Worm (Caenorhabditis elegans) whole organism, late embryonic: ENCODE results near the gene T01B7.5.

Experiments
- C38D4.7 ChIP-seq: fragments of 200-800 bp; sonication (Bioruptor generic); optimal IDR thresholded peaks from 2 replicates; lab custom pipeline; 2018; ENCODE audit warnings: mild to moderate bottlenecking, missing genetic modification characterization, moderate library complexity, missing compliant biosample characterization
- F13H6.1 ChIP-seq: sonication (generic microtip); optimal IDR thresholded peaks from 2 replicates; lab custom pipeline; 2016; ENCODE audit warnings: missing genetic modification characterization, missing compliant biosample characterization
- K02D7.2 ChIP-seq: sonication (generic microtip); optimal IDR thresholded peaks from 2 replicates; lab custom pipeline; 2017; ENCODE audit warnings: mild to moderate bottlenecking, missing genetic modification characterization, missing compliant biosample characterization
- T23F11.4 ChIP-seq: fragments of 200-800 bp; sonication (Bioruptor generic); optimal IDR thresholded peaks from 2 replicates; lab custom pipeline; 2018; ENCODE audit warnings: mild to moderate bottlenecking, missing genetic modification characterization, missing compliant biosample characterization
- Y22D7AL.16 ChIP-seq: sonication (generic microtip); optimal IDR thresholded peaks from 2 replicates; lab custom pipeline; 2016; ENCODE audit warnings: missing genetic modification characterization, missing compliant biosample characterization
- ahr-1 ChIP-seq: sonication (generic microtip); optimal IDR thresholded peaks from 2 replicates; lab custom pipeline; 2016; ENCODE audit warnings: missing genetic modification characterization, missing compliant biosample characterization
- ceh-14 ChIP-seq: sonication (generic microtip); optimal IDR thresholded peaks from 2 replicates; lab custom pipeline; 2016; ENCODE audit warnings: missing genotype, missing genetic modification characterization, missing compliant biosample characterization
- ceh-18 ChIP-seq: sonication (generic microtip); optimal IDR thresholded peaks from 2 replicates; lab custom pipeline; 2016; ENCODE audit warnings: missing genetic modification characterization, missing compliant biosample characterization
- ceh-19 ChIP-seq: fragments of 200-800 bp; sonication (Bioruptor generic); optimal IDR thresholded peaks from 2 replicates; lab custom pipeline; 2018; ENCODE audit warnings: mild to moderate bottlenecking, missing genetic modification characterization, missing compliant biosample characterization
- ceh-2 ChIP-seq: sonication (generic microtip); optimal IDR thresholded peaks from 2 replicates; lab custom pipeline; 2016; ENCODE audit warnings: missing genotype, missing genetic modification characterization, missing compliant biosample characterization
- ceh-22 ChIP-seq: sonication (generic microtip); optimal IDR thresholded peaks from 2 replicates; lab custom pipeline; 2017; ENCODE audit warnings: missing biosample characterization, missing genetic modification characterization
- ceh-30 ChIP-seq: fragments of 150-350 bp; optimal IDR thresholded peaks from 2 replicates; lab custom pipeline; 2014; ENCODE audit warnings: missing biosample characterization, missing genetic modification characterization
- ceh-31 ChIP-seq: sonication (generic microtip); optimal IDR thresholded peaks from 2 replicates; lab custom pipeline; 2016; ENCODE audit warnings: missing genetic modification characterization, missing compliant biosample characterization
- ceh-34 ChIP-seq: sonication (generic microtip); optimal IDR thresholded peaks from 2 replicates; lab custom pipeline; 2016; ENCODE audit warnings: mild to moderate bottlenecking, missing genetic modification characterization, missing compliant biosample characterization
- ceh-45 ChIP-seq: fragments of 200-800 bp; sonication (Bioruptor generic); IDR thresholded peaks from 2 replicates; pipeline ENCODE4 v1.3.6; 2022; ENCODE audit warnings: missing genetic modification reagents, missing genetic modification characterization, missing compliant biosample characterization
- ceh-48 ChIP-seq: sonication (generic microtip); optimal IDR thresholded peaks from 2 replicates; lab custom pipeline; 2016; ENCODE audit warnings: missing genetic modification characterization, inconsistent platforms, missing compliant biosample characterization
- ceh-9 ChIP-seq: sonication (generic microtip); optimal IDR thresholded peaks from 2 replicates; lab custom pipeline; 2016; ENCODE audit warnings: mild to moderate bottlenecking, missing genetic modification characterization, inconsistent platforms, missing compliant biosample characterization
- dve-1 ChIP-seq: sonication (generic microtip); optimal IDR thresholded peaks from 2 replicates; lab custom pipeline; 2017; ENCODE audit warnings: antibody characterized with exemption, mild to moderate bottlenecking, missing genetic modification characterization, missing compliant biosample characterization
- elt-4 ChIP-seq: sonication (generic microtip); optimal IDR thresholded peaks from 2 replicates; lab custom pipeline; 2016; ENCODE audit warnings: missing genetic modification characterization, missing compliant biosample characterization
- fax-1 ChIP-seq: sonication (generic microtip); optimal IDR thresholded peaks from 2 replicates; lab custom pipeline; 2016; ENCODE audit warnings: missing genotype, missing genetic modification characterization, missing compliant biosample characterization
- fkh-6 ChIP-seq: sonication (generic microtip); optimal IDR thresholded peaks from 2 replicates; lab custom pipeline; 2016; ENCODE audit warnings: missing genetic modification characterization, missing compliant biosample characterization
- hlh-30 ChIP-seq: sonication (generic microtip); optimal IDR thresholded peaks from 2 replicates; lab custom pipeline; 2017; ENCODE audit warnings: antibody characterized with exemption, missing genetic modification characterization, missing compliant biosample characterization; ENCODE audit not compliant: insufficient read depth
- hlh-6 ChIP-seq: sonication (generic microtip); optimal IDR thresholded peaks from 2 replicates; lab custom pipeline; 2016; ENCODE audit warnings: missing genotype, missing genetic modification characterization, missing compliant biosample characterization
- hlh-8 ChIP-seq: sonication (generic microtip); optimal IDR thresholded peaks from 2 replicates; lab custom pipeline; 2016; ENCODE audit warnings: missing genotype, missing genetic modification characterization, missing compliant biosample characterization
- lim-6 ChIP-seq: sonication (generic microtip); optimal IDR thresholded peaks from 2 replicates; lab custom pipeline; 2016; ENCODE audit warnings: missing genetic modification characterization, missing compliant biosample characterization
- lin-11 ChIP-seq: fragments of 200-800 bp; sonication (Bioruptor generic); optimal IDR thresholded peaks from 2 replicates; lab custom pipeline; 2018; ENCODE audit warnings: mild to moderate bottlenecking, missing genetic modification characterization, missing compliant biosample characterization
- madf-2 ChIP-seq: sonication (generic microtip); optimal IDR thresholded peaks from 2 replicates; lab custom pipeline; 2017; ENCODE audit warnings: missing genetic modification characterization, missing compliant biosample characterization
- mec-3 ChIP-seq: sonication (generic microtip); optimal IDR thresholded peaks from 2 replicates; lab custom pipeline; 2016; ENCODE audit warnings: borderline replicate concordance, missing genetic modification characterization, missing compliant biosample characterization
- nhr-11 ChIP-seq: fragments of 150-350 bp; optimal IDR thresholded peaks from 2 replicates; lab custom pipeline; 2014; ENCODE audit warnings: missing biosample characterization, missing genetic modification characterization
- odd-2 ChIP-seq: sonication (generic microtip); optimal IDR thresholded peaks from 2 replicates; lab custom pipeline; 2017; ENCODE audit warnings: antibody characterized with exemption, mild to moderate bottlenecking, missing genetic modification characterization, missing compliant biosample characterization
- pha-2 ChIP-seq: sonication (generic microtip); optimal IDR thresholded peaks from 2 replicates; lab custom pipeline; 2017; ENCODE audit warnings: mild to moderate bottlenecking, missing genetic modification characterization, missing compliant biosample characterization
- pha-4 ChIP-seq: fragments of 150-350 bp; optimal IDR thresholded peaks from 2 replicates; lab custom pipeline; 2018; ENCODE audit warnings: missing biosample characterization, missing genetic modification reagents, missing genetic modification characterization
- pqm-1 ChIP-seq: sonication (generic microtip); optimal IDR thresholded peaks from 2 replicates; lab custom pipeline; 2016; ENCODE audit warnings: missing genetic modification characterization, missing compliant biosample characterization
- ref-2 ChIP-seq: sonication (generic microtip); optimal IDR thresholded peaks from 2 replicates; lab custom pipeline; 2016; ENCODE audit warnings: missing genetic modification characterization, missing compliant biosample characterization
- rnt-1 ChIP-seq: sonication (generic microtip); optimal IDR thresholded peaks from 2 replicates; lab custom pipeline; 2016; ENCODE audit warnings: missing genetic modification characterization, missing compliant biosample characterization
- sdc-2 ChIP-seq: sonication (generic microtip); optimal IDR thresholded peaks from 2 replicates; lab custom pipeline; 2016; ENCODE audit warnings: missing genotype, missing genetic modification characterization, missing compliant biosample characterization
- sox-2 ChIP-seq: fragments of 200-800 bp; sonication (Bioruptor generic); IDR thresholded peaks from 2 replicates; pipeline ENCODE4 v1.3.6; 2022; ENCODE audit warnings: missing genetic modification reagents, missing genetic modification characterization, missing compliant biosample characterization
- tbx-2 ChIP-seq: sonication (generic microtip); optimal IDR thresholded peaks from 2 replicates; lab custom pipeline; 2016; ENCODE audit warnings: missing genetic modification characterization, missing compliant biosample characterization
- unc-55 ChIP-seq: sonication (generic microtip); optimal IDR thresholded peaks from 2 replicates; lab custom pipeline; 2017; ENCODE audit warnings: missing biosample characterization, missing genetic modification reagents, missing genetic modification characterization

T01B7.5 gene

DNA sequence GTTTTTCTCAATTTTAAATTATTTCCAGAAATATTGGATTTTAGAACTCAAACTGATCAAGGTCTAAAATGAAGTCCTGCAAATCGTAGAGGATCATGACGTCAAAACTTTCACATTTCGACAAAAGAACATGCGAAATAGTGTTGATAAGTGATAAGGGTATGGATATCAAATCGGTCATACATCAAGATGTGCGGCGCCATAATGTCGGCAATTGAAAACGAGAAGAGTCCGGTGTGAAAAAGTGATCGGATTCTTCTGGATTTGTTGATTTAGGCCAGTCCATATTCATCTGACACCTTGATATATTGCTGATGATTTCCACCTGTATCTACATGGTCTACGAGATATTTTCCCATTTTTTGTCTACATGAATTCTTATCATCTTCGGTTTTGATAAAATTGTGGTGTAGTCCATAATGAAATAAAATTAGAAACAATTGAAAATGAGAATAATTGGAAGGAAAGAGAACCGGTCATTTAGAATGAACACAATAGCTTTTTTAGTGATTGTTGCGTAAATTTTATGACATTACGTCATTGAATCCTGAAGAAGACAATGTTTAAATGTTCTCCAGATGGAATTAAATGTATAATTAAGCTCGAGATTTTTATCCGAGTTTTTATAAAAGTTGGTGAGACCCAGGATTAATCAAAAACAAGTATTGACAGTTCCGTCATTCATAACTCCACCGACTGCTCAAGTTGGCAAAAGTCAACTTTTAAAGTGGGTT, 14.5 kb downstream of the T01B7.5 start:
- TF ChIP-seq rnt-1 (tag; lab: Kevin White, UChicago) (no peak), K02D7.2 (tag; lab: Kevin White, UChicago) (no peak), ceh-9 (no peak), ceh-14 (tag; lab: Kevin White, UChicago) (no peak), madf-2 (no peak), ceh-45 (GFP tag; lab: Robert Waterston, UW) (no peak), lim-6 (no peak), hlh-6 (tag; lab: Kevin White, UChicago) (no peak), T23F11.4 (GFP tag; lab: Kevin White, UChicago) (no peak), ahr-1 (tag; lab: Kevin White, UChicago) (no peak), fkh-6 (tag; lab: Kevin White, UChicago) (no peak), ceh-30 (no peak), ceh-34 (no peak), pha-4 (tag; lab: Kevin White, UChicago) (no peak)

ce11 chrII:8731736-8732229, 15.2 kb downstream of the T01B7.5 start:
- TF ChIP-seq fax-1 = no peak
- no peak for TF ChIP-seq ceh-48 (tag; lab: Kevin White, UChicago)
- no peak for TF ChIP-seq tbx-2 (tag; lab: Kevin White, UChicago)
- TF ChIP-seq rnt-1 (tag; lab: Kevin White, UChicago) = no peak
- TF ChIP-seq T23F11.4 (GFP tag; lab: Kevin White, UChicago) = no peak
- no peak for TF ChIP-seq lim-6
- no peak for TF ChIP-seq unc-55 (GFP tag; lab: Kevin White, UChicago)
- no peak for TF ChIP-seq pha-4 (tag; lab: Kevin White, UChicago)
- TF ChIP-seq ceh-14 (tag; lab: Kevin White, UChicago) = no peak
- no peak for TF ChIP-seq hlh-30 (tag; lab: Kevin White, UChicago)
- no peak for TF ChIP-seq nhr-11 (tag; lab: Kevin White, UChicago)
- no peak for TF ChIP-seq mec-3 (tag; lab: Kevin White, UChicago)
- TF ChIP-seq, all 69 proteins: peak for 0

- TF ChIP-seq hlh-8 (tag; lab: Kevin White, UChicago) (no peak), sdc-2 (tag; lab: Kevin White, UChicago) (no peak), ref-2 (tag; lab: Kevin White, UChicago) (no peak), fax-1 (no peak), ceh-18 (tag; lab: Kevin White, UChicago) (no peak), ceh-31 (tag; lab: Kevin White, UChicago) (no peak), pha-2 (tag; lab: Kevin White, UChicago) (no peak), K02D7.2 (tag; lab: Kevin White, UChicago) (no peak), unc-55 (GFP tag; lab: Kevin White, UChicago) (no peak), hlh-30 (tag; lab: Kevin White, UChicago) (no peak), ceh-19 (GFP tag; lab: Kevin White, UChicago) (no peak), ceh-48 (tag; lab: Kevin White, UChicago) (no peak), F13H6.1 (tag; lab: Kevin White, UChicago) (no peak), Y22D7AL.16 (tag; lab: Kevin White, UChicago) (no peak), C38D4.7 (no peak), ceh-2 (tag; lab: Kevin White, UChicago) (no peak)
Measured at ce11 chrII:8732339-8733100, 15.9 kb downstream of the T01B7.5 start, which contains the start of gene rol-6. Gene rol-6 (plus strand): TSS chrII:8733050.

- TF ChIP-seq lin-11 (no peak), rnt-1 (tag; lab: Kevin White, UChicago) (no peak), pha-4 (tag; lab: Kevin White, UChicago) (no peak), pha-2 (tag; lab: Kevin White, UChicago) (no peak), madf-2 (no peak), dve-1 (tag; lab: Kevin White, UChicago) (no peak), pqm-1 (tag; lab: Kevin White, UChicago) (no peak), ref-2 (tag; lab: Kevin White, UChicago) (no peak), nhr-11 (tag; lab: Kevin White, UChicago) (no peak), ceh-22 (no peak), elt-4 (tag; lab: Kevin White, UChicago) (no peak), odd-2 (tag; lab: Kevin White, UChicago) (no peak), sox-2 (GFP tag; lab: Robert Waterston, UW) (no peak), ceh-45 (GFP tag; lab: Robert Waterston, UW) (no peak), tbx-2 (tag; lab: Kevin White, UChicago) (no peak)
Measured at ce11 chrII:8733627-8734026, 17.0 kb downstream of the T01B7.5 start.
